Worm (Caenorhabditis elegans): ENCODE results near the gene clec-158.

Gene clec-158

DNA sequence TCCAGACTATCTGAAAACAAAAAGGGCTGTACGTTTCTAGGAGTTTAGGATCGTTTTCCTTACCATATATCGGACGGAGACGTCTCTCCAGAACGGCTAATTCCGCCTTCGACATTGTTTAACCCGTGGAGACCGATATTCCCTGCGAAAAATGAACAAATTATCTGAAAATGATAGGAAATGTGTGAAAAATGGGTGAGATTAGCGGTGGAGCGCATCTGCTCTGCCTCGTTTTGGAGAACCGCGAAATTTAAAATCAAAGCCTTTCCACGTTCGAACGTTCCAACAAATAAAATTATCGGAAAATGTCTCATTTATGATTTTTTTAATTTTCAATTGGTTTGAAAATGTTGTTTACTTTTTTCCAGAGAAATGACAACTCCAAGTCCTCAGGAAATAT is 9.9 kb upstream of the clec-158 start, which contains the start of the genes cra-1 and kbp-1 (continued):
- TF ChIP-seq mep-1 (tag; optimal IDR thresholded peaks at IDR 0.05), result no peak
- TF ChIP-seq zfp-2 (tag; optimal IDR thresholded peaks at IDR 0.05), result no peak
- no peak for TF ChIP-seq madf-5 (GFP tag; IDR thresholded peaks at IDR 0.05)
- TF ChIP-seq nhr-76 (tag; optimal IDR thresholded peaks at IDR 0.05), result no peak
- peak; percentile 41 for TF ChIP-seq mes-2 (tag; optimal IDR thresholded peaks at IDR 0.05; ENCODE audit: poor library complexity, severe bottlenecking)
- no peak for TF ChIP-seq lim-7 (GFP tag; IDR thresholded peaks at IDR 0.05)
- no peak for TF ChIP-seq F37D6.2 (tag; optimal IDR thresholded peaks at IDR 0.05)
- TF ChIP-seq arid-1 (GFP tag; conservative IDR thresholded peaks at IDR 0.05), result no peak
- no peak for TF ChIP-seq snpc-1.2 (GFP tag; IDR thresholded peaks at IDR 0.05)

DNA sequence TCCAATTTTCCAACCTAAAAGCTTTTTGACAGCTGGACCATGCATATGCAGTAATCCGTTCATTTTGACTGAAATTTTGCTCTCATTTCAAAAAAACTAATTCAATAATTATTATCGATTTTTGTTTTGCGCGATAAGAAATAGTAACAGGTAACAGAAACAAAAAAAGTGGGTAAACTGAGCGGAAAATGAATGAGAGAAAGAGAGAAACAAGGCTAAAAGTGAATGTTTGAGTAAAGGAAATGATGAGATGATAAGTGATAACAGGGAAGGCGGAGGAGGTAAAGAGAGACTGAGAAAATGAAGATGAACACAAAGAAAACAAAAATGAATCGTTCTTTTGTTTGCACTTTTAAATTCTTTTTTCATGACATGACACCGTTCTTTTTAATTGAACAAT is 4.5 kb upstream of the clec-158 start, which contains the start of gene sma-3:
sma-3 (minus strand) TSS at position 68 of the 400 bp plus-strand sequence.
- TF ChIP-seq Y75B8A.6 (GFP tag; IDR thresholded peaks at IDR 0.05) (no peak), ceh-82 (tag; optimal IDR thresholded peaks at IDR 0.05) (no peak), hlh-11 (tag; optimal IDR thresholded peaks at IDR 0.05) (peak; percentile 68), hif-1 (tag; optimal IDR thresholded peaks at IDR 0.05) (no peak), nhr-11 (tag; optimal IDR thresholded peaks at IDR 0.05) (no peak), ceh-28 (tag; optimal IDR thresholded peaks at IDR 0.05) (peak; percentile 40), mep-1 (tag; optimal IDR thresholded peaks at IDR 0.05) (peak; percentile 28), ctbp-1 (GFP tag; IDR thresholded peaks at IDR 0.05) (no peak), nhr-6 (tag; optimal IDR thresholded peaks at IDR 0.05) (peak; percentile 12), hlh-30 (tag; optimal IDR thresholded peaks at IDR 0.05; ENCODE audit: insufficient read depth) (no peak), lim-7 (GFP tag; IDR thresholded peaks at IDR 0.05) (no peak), zag-1 (tag; optimal IDR thresholded peaks at IDR 0.05) (no peak), jun-1 (tag; optimal IDR thresholded peaks at IDR 0.05) (no peak), daf-12 (tag; optimal IDR thresholded peaks at IDR 0.05) (no peak), dve-1 (tag; optimal IDR thresholded peaks at IDR 0.05; ENCODE audit: insufficient read depth) (peak; percentile 20), unc-39 (tag; optimal IDR thresholded peaks at IDR 0.05) (no peak), nhr-28 (tag; optimal IDR thresholded peaks at IDR 0.05) (peak; percentile 83), nhr-77 (tag; optimal IDR thresholded peaks at IDR 0.05) (peak; percentile 73), F10B5.3 (tag; optimal IDR thresholded peaks at IDR 0.05) (no peak), lin-1 (GFP tag; IDR thresholded peaks at IDR 0.05) (peak; percentile 55; the same call in 1 of the 2 replicates), zip-2 (tag; optimal IDR thresholded peaks at IDR 0.05) (no peak), spr-1 (tag; optimal IDR thresholded peaks at IDR 0.05) (no peak), daf-16 (GFP tag; optimal IDR thresholded peaks at IDR 0.05) (no peak), daf-16 (tag; optimal IDR thresholded peaks at IDR 0.05) (peak; percentile 91), rbr-2 (tag; optimal IDR thresholded peaks at IDR 0.05) (no peak), Y48G9A.11 (GFP tag; IDR thresholded peaks at IDR 0.05) (no peak), ceh-32 (tag; optimal IDR thresholded peaks at IDR 0.05; ENCODE audit: poor library complexity) (no peak), mxl-2 (GFP tag; conservative IDR thresholded peaks at IDR 0.05) (no peak), duxl-1 (tag; optimal IDR thresholded peaks at IDR 0.05; ENCODE audit: poor library complexity) (no peak), tra-1 (GFP tag; IDR thresholded peaks at IDR 0.05) (no peak), snpc-4 (tag; optimal IDR thresholded peaks at IDR 0.05) (no peak), unc-62 (GFP tag; optimal IDR thresholded peaks at IDR 0.05 in 1 of 2) (peak in 1 of 2 experiments; percentile 94), unc-62 (tag; optimal IDR thresholded peaks at IDR 0.05) (no peak), fos-1 (tag; optimal IDR thresholded peaks at IDR 0.05) (no peak), pqm-1 (tag; optimal IDR thresholded peaks at IDR 0.05) (peak; percentile 95), dmd-6 (GFP tag; IDR thresholded peaks at IDR 0.05) (peak; percentile 55; the same call in 1 of the 2 replicates), ceh-44 (GFP tag; IDR thresholded peaks at IDR 0.05) (no peak)

Data from whole organism, L4 larva.